Worm (Caenorhabditis elegans): Measurements from ENCODE around the gene col-94.

DNA sequence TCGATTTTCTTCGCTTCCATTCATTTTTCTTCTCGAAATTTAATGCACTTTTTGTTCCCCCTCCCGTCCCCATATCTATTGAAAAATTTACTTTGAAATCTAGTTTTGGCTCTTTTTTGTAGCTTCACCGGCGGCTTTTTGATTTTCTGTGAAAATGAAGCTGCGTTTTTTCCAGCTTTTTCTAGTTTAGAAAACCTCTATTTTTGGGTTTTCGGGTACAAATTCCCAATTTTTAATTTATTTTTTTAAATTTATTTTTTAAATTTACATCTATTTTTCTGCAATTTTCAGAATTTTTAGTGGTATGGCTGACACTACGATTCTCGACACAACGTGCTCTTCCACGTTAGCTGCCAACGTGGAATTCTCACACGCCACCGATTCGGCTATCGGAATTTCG, 40.5 kb downstream of the col-94 start, which contains the start of gene strd-1:
- TF ChIP-seq him-1 (tag; optimal IDR thresholded peaks at IDR 0.05) (no peak), dao-5 (tag; optimal IDR thresholded peaks at IDR 0.05) (no peak)
